Worm (Caenorhabditis elegans): Measurements from ENCODE around the gene ZK1240.11.

DNA sequence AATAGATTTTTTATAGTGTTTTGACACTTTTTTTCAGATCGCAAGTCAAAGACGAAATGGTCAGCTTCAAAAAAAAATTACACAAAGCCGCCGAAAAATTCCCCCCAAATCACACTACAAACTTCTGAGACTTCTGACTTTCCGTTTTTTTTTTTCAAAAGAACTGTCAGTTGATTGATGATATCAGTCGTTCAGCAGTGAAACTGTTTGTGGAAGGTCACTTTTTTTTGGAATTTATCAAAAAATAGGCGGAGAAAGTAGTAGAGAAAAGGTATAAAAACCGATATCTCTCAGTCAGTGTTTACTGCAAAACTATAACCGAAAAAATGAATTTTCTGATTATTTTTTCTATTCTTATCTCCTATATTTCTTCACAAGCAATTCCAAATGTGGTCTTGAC lies 28.0 kb downstream of the ZK1240.11 start, which contains the start of gene F43C11.3:
- no peak for TF ChIP-seq attf-4 (tag; optimal IDR thresholded peaks at IDR 0.05)
- TF ChIP-seq unc-39 (tag; optimal IDR thresholded peaks at IDR 0.05) = no peak
- TF ChIP-seq ZK546.5 (tag; optimal IDR thresholded peaks at IDR 0.05) = no peak
- TF ChIP-seq mxl-2 (GFP tag; conservative IDR thresholded peaks at IDR 0.05) = no peak
- no peak for TF ChIP-seq fos-1 (tag; optimal IDR thresholded peaks at IDR 0.05)
